Worm (Caenorhabditis elegans): ENCODE results near the gene srab-11.

Gene srab-11

DNA sequence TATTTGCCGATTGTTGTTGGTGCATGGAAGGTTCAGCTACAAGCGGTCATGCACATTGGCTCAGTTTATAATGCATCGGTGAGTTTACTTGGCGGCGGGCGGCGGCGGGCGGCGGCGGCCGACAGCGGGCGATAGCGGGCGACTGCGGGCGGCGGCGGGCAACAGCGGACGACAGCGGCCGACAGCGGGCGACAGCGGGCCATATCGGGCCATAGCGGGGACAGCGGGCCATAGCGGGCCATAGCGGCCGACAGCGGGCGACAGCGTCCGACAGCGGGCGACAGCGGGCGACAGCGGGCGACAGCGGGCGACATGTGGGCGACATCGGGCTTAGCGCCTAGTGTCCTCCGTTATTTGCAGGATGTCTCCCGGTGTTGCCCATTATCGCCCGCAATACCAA, 14.7 kb downstream of the srab-11 start:
- TF ChIP-seq ets-7 (tag; optimal IDR thresholded peaks at IDR 0.05) (no peak), pes-1 (GFP tag; IDR thresholded peaks at IDR 0.05) (0 out of 2 replicates have a peak, but pooled peaks have one; percentile 30), B0310.2 (tag; optimal IDR thresholded peaks at IDR 0.05) (no peak), F13C5.2 (tag; optimal IDR thresholded peaks at IDR 0.05) (no peak)

DNA sequence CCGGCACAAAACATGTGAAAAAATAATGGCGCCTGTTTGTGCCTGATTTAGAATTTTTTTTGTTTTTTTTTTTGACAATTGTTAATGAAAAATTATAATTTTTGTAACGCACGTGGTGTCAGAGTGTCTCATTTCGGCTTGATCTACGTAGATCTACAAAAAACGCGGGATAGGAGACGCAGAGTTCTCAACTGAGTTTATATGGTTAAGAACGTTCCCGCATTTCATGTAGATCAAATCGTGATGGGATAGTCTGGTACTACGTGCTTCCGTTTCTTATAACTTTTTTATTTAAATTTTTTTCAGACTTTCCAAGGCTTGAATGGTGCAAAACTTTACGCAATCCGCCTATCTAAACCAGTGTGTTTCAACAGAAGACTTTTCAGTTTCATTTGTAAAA, 18.0 kb downstream of the srab-11 start, which contains the start of gene tat-6:
tat-6 (plus strand) TSS at position 301 of the 400 bp plus-strand sequence.
- no peak for TF ChIP-seq F13C5.2 (tag; optimal IDR thresholded peaks at IDR 0.05)
- no peak for TF ChIP-seq scrt-1 (GFP tag; IDR thresholded peaks at IDR 0.05)
- no peak for TF ChIP-seq hnd-1 (tag; optimal IDR thresholded peaks at IDR 0.05)
- TF ChIP-seq ceh-13 (GFP tag; optimal IDR thresholded peaks at IDR 0.05), result no peak
- no peak for TF ChIP-seq pes-1 (GFP tag; IDR thresholded peaks at IDR 0.05)
- TF ChIP-seq hmg-4 (GFP tag; optimal IDR thresholded peaks at IDR 0.05), result no peak

DNA sequence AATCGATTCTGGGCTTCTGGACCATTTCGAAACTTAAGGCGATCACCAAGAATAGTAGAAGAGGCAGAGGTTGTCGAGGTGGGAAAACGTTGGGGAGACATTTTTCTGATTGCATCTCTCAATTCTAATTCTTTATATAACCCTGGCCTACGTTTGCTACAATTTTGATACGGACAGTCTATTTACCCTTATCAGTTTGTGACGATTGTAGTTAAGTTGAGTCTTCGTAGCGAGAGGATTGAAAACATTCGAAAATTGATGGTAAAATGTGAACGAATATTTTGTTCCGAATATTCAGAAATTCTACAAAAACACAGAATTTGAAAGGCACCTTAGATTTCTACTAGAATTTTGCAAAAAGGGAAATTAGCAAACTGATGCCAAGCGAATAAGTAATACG, 19.2 kb downstream of the srab-11 start, which contains the start of gene Y73C8C.10:
Y73C8C.10 (minus strand) TSS at position 101 of the 400 bp plus-strand sequence.
- TF ChIP-seq B0310.2 (tag; optimal IDR thresholded peaks at IDR 0.05) (no peak), ama-1 (optimal IDR thresholded peaks at IDR 0.05) (no peak), tbx-11 (GFP tag; IDR thresholded peaks at IDR 0.05) (no peak), ets-7 (tag; optimal IDR thresholded peaks at IDR 0.05) (no peak), F13C5.2 (tag; optimal IDR thresholded peaks at IDR 0.05) (no peak), tra-4 (tag; optimal IDR thresholded peaks at IDR 0.05) (no peak), hmg-4 (GFP tag; optimal IDR thresholded peaks at IDR 0.05) (no peak), flt-1 (GFP tag; IDR thresholded peaks at IDR 0.05) (no peak), hnd-1 (tag; optimal IDR thresholded peaks at IDR 0.05) (no peak), sea-1 (GFP tag; conservative IDR thresholded peaks at IDR 0.05) (no peak)

DNA sequence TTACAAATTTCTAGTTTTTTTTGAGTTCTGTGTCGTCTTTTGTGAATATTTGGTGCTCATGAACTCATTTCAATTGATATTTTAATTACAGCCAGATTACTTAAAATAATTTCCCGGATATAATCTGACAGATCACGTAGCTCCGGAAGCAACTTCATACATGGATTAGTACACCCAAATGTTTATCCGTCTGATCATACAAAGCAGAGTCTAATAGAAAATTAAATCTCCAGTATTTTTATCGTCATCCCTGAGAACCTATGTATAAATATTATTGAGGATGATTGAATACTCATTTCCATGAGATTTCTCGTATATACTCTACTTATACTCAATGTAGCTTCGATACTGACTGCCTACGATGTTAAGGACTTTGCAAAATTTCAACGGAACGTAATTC, 21.9 kb downstream of the srab-11 start, which contains the start of gene Y73C8C.12:
Y73C8C.12 (plus strand) TSS at position 301 of the 400 bp plus-strand sequence.
- no peak for TF ChIP-seq F13C5.2 (tag; optimal IDR thresholded peaks at IDR 0.05)
- no peak for TF ChIP-seq hmg-4 (GFP tag; optimal IDR thresholded peaks at IDR 0.05)
- no peak for TF ChIP-seq B0310.2 (tag; optimal IDR thresholded peaks at IDR 0.05)
- TF ChIP-seq ceh-36 (tag; optimal IDR thresholded peaks at IDR 0.05), result no peak
- TF ChIP-seq ets-7 (tag; optimal IDR thresholded peaks at IDR 0.05), result no peak
- TF ChIP-seq tbx-37 (GFP tag; conservative IDR thresholded peaks at IDR 0.05), result no peak
- TF ChIP-seq ama-1 (optimal IDR thresholded peaks at IDR 0.05), result no peak
- TF ChIP-seq sea-1 (GFP tag; conservative IDR thresholded peaks at IDR 0.05), result no peak
- no peak for TF ChIP-seq pes-1 (GFP tag; IDR thresholded peaks at IDR 0.05)
- TF ChIP-seq tbx-11 (GFP tag; IDR thresholded peaks at IDR 0.05), result no peak
- TF ChIP-seq tra-4 (tag; optimal IDR thresholded peaks at IDR 0.05), result no peak
- TF ChIP-seq ceh-13 (GFP tag; optimal IDR thresholded peaks at IDR 0.05), result no peak

DNA sequence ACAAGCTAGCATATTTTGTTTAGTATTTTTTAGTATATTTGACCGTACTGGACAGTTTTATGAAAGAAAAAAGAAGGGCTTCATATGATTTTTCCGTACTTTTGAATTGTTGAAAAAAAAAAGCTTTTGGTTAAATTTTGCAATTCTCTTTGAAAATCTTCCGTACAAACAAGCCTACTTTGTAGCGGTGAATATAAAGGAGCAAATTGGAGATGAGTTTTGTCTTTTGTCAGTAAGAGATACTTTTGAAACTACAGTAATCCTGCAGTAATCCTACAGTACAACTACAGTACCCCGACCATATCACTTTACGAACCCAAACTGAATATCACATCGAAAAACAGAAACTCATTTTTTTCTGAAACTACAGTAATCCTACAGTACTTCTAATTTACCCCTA, 24.4 kb downstream of the srab-11 start:
- TF ChIP-seq B0310.2 (tag; optimal IDR thresholded peaks at IDR 0.05) (no peak), hmbx-1 (tag; optimal IDR thresholded peaks at IDR 0.05) (no peak), ets-7 (tag; optimal IDR thresholded peaks at IDR 0.05) (no peak), hmg-4 (GFP tag; optimal IDR thresholded peaks at IDR 0.05) (no peak), tra-4 (tag; optimal IDR thresholded peaks at IDR 0.05) (no peak), ama-1 (optimal IDR thresholded peaks at IDR 0.05) (no peak), pes-1 (GFP tag; IDR thresholded peaks at IDR 0.05) (no peak), ceh-36 (tag; optimal IDR thresholded peaks at IDR 0.05) (no peak), tbx-37 (GFP tag; conservative IDR thresholded peaks at IDR 0.05) (no peak), flt-1 (GFP tag; IDR thresholded peaks at IDR 0.05) (no peak), aly-1 (tag; optimal IDR thresholded peaks at IDR 0.05) (no peak), tbx-11 (GFP tag; IDR thresholded peaks at IDR 0.05) (no peak), ceh-13 (GFP tag; optimal IDR thresholded peaks at IDR 0.05) (no peak), F13C5.2 (tag; optimal IDR thresholded peaks at IDR 0.05) (no peak)

DNA sequence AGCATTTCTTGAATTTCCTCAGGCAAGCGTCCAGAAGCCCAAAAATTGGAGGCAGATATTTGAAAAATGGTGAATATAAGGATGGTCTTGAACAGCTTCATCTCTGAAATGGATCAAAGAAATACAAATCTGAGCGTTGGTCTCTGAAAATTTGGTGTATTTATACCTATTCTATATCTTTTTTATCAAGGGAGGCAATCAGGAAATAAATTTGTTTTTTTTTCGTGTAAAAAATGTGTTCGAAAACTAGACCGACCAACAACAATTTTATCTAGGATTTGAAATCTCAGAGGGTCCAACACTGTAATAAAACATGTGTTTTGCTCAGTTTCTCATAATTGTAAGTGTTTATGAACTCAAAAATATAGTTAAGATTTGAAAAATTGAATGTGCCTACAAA, 25.1 kb downstream of the srab-11 start, which contains the start of gene srt-56:
srt-56 (minus strand) TSS at position 101 of the 400 bp plus-strand sequence.
- no peak for TF ChIP-seq tra-4 (tag; optimal IDR thresholded peaks at IDR 0.05)
- no peak for TF ChIP-seq ceh-13 (GFP tag; optimal IDR thresholded peaks at IDR 0.05)
- no peak for TF ChIP-seq sea-1 (GFP tag; conservative IDR thresholded peaks at IDR 0.05)
- no peak for TF ChIP-seq ama-1 (optimal IDR thresholded peaks at IDR 0.05)
- no peak for TF ChIP-seq scrt-1 (GFP tag; IDR thresholded peaks at IDR 0.05)
- no peak for TF ChIP-seq pes-1 (GFP tag; IDR thresholded peaks at IDR 0.05)
- TF ChIP-seq hmg-4 (GFP tag; optimal IDR thresholded peaks at IDR 0.05), result no peak
- no peak for TF ChIP-seq B0310.2 (tag; optimal IDR thresholded peaks at IDR 0.05)
- no peak for TF ChIP-seq hmbx-1 (tag; optimal IDR thresholded peaks at IDR 0.05)
- TF ChIP-seq ceh-36 (tag; optimal IDR thresholded peaks at IDR 0.05), result no peak
- no peak for TF ChIP-seq ets-7 (tag; optimal IDR thresholded peaks at IDR 0.05)
- TF ChIP-seq F13C5.2 (tag; optimal IDR thresholded peaks at IDR 0.05), result no peak
- TF ChIP-seq flt-1 (GFP tag; IDR thresholded peaks at IDR 0.05), result no peak
- TF ChIP-seq tbx-11 (GFP tag; IDR thresholded peaks at IDR 0.05), result no peak
- TF ChIP-seq hnd-1 (tag; optimal IDR thresholded peaks at IDR 0.05), result no peak
- TF ChIP-seq aly-1 (tag; optimal IDR thresholded peaks at IDR 0.05), result no peak
- TF ChIP-seq tbx-37 (GFP tag; conservative IDR thresholded peaks at IDR 0.05), result no peak

DNA sequence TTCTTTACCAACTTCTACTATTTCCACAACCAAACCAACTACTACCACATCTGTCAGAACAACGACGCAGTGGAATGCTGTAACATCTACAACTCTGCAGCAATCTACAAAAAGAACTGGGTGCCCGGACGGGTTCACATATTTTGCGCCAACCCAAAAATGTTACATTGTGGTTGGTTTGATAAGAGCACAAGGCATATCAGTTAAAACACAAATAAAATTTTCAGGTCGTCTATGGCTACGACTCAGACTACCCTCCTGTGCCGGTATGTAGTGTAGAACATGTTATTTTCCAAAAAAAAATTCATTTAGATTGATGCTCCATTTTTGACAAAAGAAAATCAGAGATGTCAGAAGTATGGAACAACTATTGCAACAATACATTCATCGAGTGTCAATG, 27.6 kb downstream of the srab-11 start:
- no peak for TF ChIP-seq ama-1 (optimal IDR thresholded peaks at IDR 0.05)
- TF ChIP-seq hmbx-1 (tag; optimal IDR thresholded peaks at IDR 0.05), result no peak
- no peak for TF ChIP-seq pes-1 (GFP tag; IDR thresholded peaks at IDR 0.05)
- no peak for TF ChIP-seq ceh-36 (tag; optimal IDR thresholded peaks at IDR 0.05)
- no peak for TF ChIP-seq ets-7 (tag; optimal IDR thresholded peaks at IDR 0.05)
- TF ChIP-seq hnd-1 (tag; optimal IDR thresholded peaks at IDR 0.05), result no peak
- no peak for TF ChIP-seq tra-4 (tag; optimal IDR thresholded peaks at IDR 0.05)
- no peak for TF ChIP-seq sea-1 (GFP tag; conservative IDR thresholded peaks at IDR 0.05)
- no peak for TF ChIP-seq ceh-13 (GFP tag; optimal IDR thresholded peaks at IDR 0.05)
- TF ChIP-seq scrt-1 (GFP tag; IDR thresholded peaks at IDR 0.05), result no peak
- TF ChIP-seq tbx-37 (GFP tag; conservative IDR thresholded peaks at IDR 0.05), result no peak
- TF ChIP-seq F13C5.2 (tag; optimal IDR thresholded peaks at IDR 0.05), result no peak
- TF ChIP-seq tbx-11 (GFP tag; IDR thresholded peaks at IDR 0.05), result no peak
- no peak for TF ChIP-seq flt-1 (GFP tag; IDR thresholded peaks at IDR 0.05)
- no peak for TF ChIP-seq aly-1 (tag; optimal IDR thresholded peaks at IDR 0.05)
- TF ChIP-seq hmg-4 (GFP tag; optimal IDR thresholded peaks at IDR 0.05), result no peak

All from whole organism, early embryonic.